Worm (Caenorhabditis elegans) whole organism, L4 larva: ENCODE results near the gene EEED8.12.

ENCODE experiments used
- D1046.2 ChIP-seq: fragments of 200-800 bp; sonication (Bioruptor generic); IDR thresholded peaks from 2 replicates; pipeline ENCODE4 v1.3.6; 2022; ENCODE audit warnings: missing genetic modification characterization, missing compliant biosample characterization
- F37D6.2 ChIP-seq: sonication (generic microtip); optimal IDR thresholded peaks from 2 replicates; lab custom pipeline; 2016; ENCODE audit warnings: mild to moderate bottlenecking, missing genetic modification characterization, missing compliant biosample characterization
- F44E2.7 ChIP-seq: fragments of 200-800 bp; sonication (Bioruptor generic); IDR thresholded peaks from 2 replicates; pipeline ENCODE4 v2.1.2; 2022; ENCODE audit warnings: missing genetic modification characterization, missing compliant biosample characterization
- T20F7.1 ChIP-seq: fragments of 200-800 bp; sonication (Bioruptor generic); optimal IDR thresholded peaks from 2 replicates; lab custom pipeline; 2018; ENCODE audit warnings: mild to moderate bottlenecking, missing genetic modification characterization, missing compliant biosample characterization
- ZK546.5 ChIP-seq, 2 experiments: sonication (generic microtip); optimal IDR thresholded peaks; 2 replicates each; lab custom pipeline; 2017; ENCODE audit warnings: missing biosample characterization in 2 of 2, missing genetic modification characterization in 2 of 2
- aha-1 ChIP-seq: fragments of 150-350 bp; peaks from one replicate; lab custom pipeline; 2014; ENCODE audit warnings: missing biosample characterization, missing genetic modification characterization
- aly-2 ChIP-seq: sonication (generic microtip); optimal IDR thresholded peaks from 2 replicates; lab custom pipeline; 2018; ENCODE audit warnings: missing biosample characterization, missing genetic modification characterization
- arid-1 ChIP-seq: fragments of 200-800 bp; sonication (Bioruptor generic); conservative IDR thresholded peaks from 2 replicates; pipeline ENCODE4 v1.3.6; 2022; ENCODE audit warnings: missing genetic modification reagents, missing genetic modification characterization, missing compliant biosample characterization
- ceh-62 ChIP-seq: sonication (generic microtip); optimal IDR thresholded peaks from 2 replicates; lab custom pipeline; 2017; ENCODE audit warnings: missing biosample characterization, missing genetic modification characterization
- ces-1 ChIP-seq: fragments of 150-350 bp; sonication (generic microtip); optimal IDR thresholded peaks from 4 replicates; lab custom pipeline; 2014; ENCODE audit warnings: missing biosample characterization, missing genetic modification reagents, missing genetic modification characterization
- daf-12 ChIP-seq: fragments of 150-350 bp; optimal IDR thresholded peaks from 2 replicates; lab custom pipeline; 2014; ENCODE audit warnings: missing biosample characterization, missing genetic modification reagents, missing genetic modification characterization
- dmd-6 ChIP-seq: fragments of 200-800 bp; sonication (Bioruptor generic); IDR thresholded peaks from 2 replicates; pipeline ENCODE4 v1.3.6; 2022; ENCODE audit warnings: missing genetic modification reagents, missing genetic modification characterization, missing compliant biosample characterization
- dmd-9 ChIP-seq: fragments of 200-800 bp; sonication (Bioruptor generic); IDR thresholded peaks from 2 replicates; pipeline ENCODE4 v1.3.6; 2022; ENCODE audit warnings: missing genetic modification reagents, missing genetic modification characterization, missing compliant biosample characterization
- dpl-1 ChIP-seq: fragments of 150-350 bp; optimal IDR thresholded peaks from 2 replicates; lab custom pipeline; 2014; ENCODE audit warnings: missing biosample characterization, missing genetic modification reagents, missing genetic modification characterization
- duxl-1 ChIP-seq: sonication (generic microtip); optimal IDR thresholded peaks from 2 replicates; lab custom pipeline; 2016; ENCODE audit warnings: mild to moderate bottlenecking, missing genetic modification characterization, moderate library complexity, missing compliant biosample characterization; ENCODE audit not compliant: poor library complexity
- egl-27 ChIP-seq: sonication (generic microtip); optimal IDR thresholded peaks from 3 replicates; lab custom pipeline; 2017; ENCODE audit warnings: missing biosample characterization, missing genetic modification reagents, missing genetic modification characterization
- egl-43 ChIP-seq: fragments of 200-800 bp; sonication (Bioruptor generic); IDR thresholded peaks from 2 replicates; pipeline ENCODE4 v1.3.6; 2022; ENCODE audit warnings: missing genetic modification reagents, missing genetic modification characterization, missing compliant biosample characterization
- fos-1 ChIP-seq: fragments of 150-350 bp; optimal IDR thresholded peaks from 2 replicates; lab custom pipeline; 2014; ENCODE audit warnings: missing biosample characterization, missing genetic modification characterization
- hlh-11 ChIP-seq: fragments of 200-800 bp; sonication (Bioruptor generic); optimal IDR thresholded peaks from 2 replicates; lab custom pipeline; 2018; ENCODE audit warnings: mild to moderate bottlenecking, missing genetic modification characterization, missing compliant biosample characterization
- jun-1 ChIP-seq: fragments of 150-350 bp; optimal IDR thresholded peaks from 2 replicates; lab custom pipeline; 2014; ENCODE audit warnings: missing biosample characterization, missing genetic modification reagents, missing genetic modification characterization
- madf-5 ChIP-seq, 2 experiments: fragments of 200-800 bp; sonication (Bioruptor generic); IDR thresholded peaks; 2 replicates each; pipeline ENCODE4 v1.3.6; 2022; ENCODE audit warnings: missing compliant biosample characterization in 2 of 2, missing genetic modification characterization in 2 of 2
- nhr-10 ChIP-seq: fragments of 150-350 bp; optimal IDR thresholded peaks from 2 replicates; lab custom pipeline; 2014; ENCODE audit warnings: missing biosample characterization, missing genetic modification characterization
- nhr-102 ChIP-seq: sonication (generic microtip); optimal IDR thresholded peaks from 2 replicates; lab custom pipeline; 2016; ENCODE audit warnings: mild to moderate bottlenecking, missing genetic modification characterization, moderate library complexity, missing compliant biosample characterization
- nhr-25 ChIP-seq: sonication (generic microtip); optimal IDR thresholded peaks from 2 replicates; lab custom pipeline; 2017; ENCODE audit warnings: missing genetic modification characterization, mild to moderate bottlenecking, missing compliant biosample characterization, antibody characterized with exemption, moderate library complexity, borderline replicate concordance; ENCODE audit not compliant: insufficient read depth
- nhr-28 ChIP-seq: fragments of 150-350 bp; optimal IDR thresholded peaks from 2 replicates; lab custom pipeline; 2014; ENCODE audit warnings: missing biosample characterization, missing genetic modification characterization
- nhr-41 ChIP-seq: fragments of 200-800 bp; sonication (Bioruptor generic); IDR thresholded peaks from 2 replicates; pipeline ENCODE4 v1.3.6; 2022; ENCODE audit warnings: missing genetic modification reagents, missing genetic modification characterization, missing compliant biosample characterization
- nhr-42 ChIP-seq: fragments of 200-800 bp; sonication (Bioruptor generic); IDR thresholded peaks from 2 replicates; pipeline ENCODE4 v1.3.6; 2022; ENCODE audit warnings: missing genetic modification characterization, missing compliant biosample characterization
- nhr-48 ChIP-seq: sonication (generic microtip); optimal IDR thresholded peaks from 2 replicates; lab custom pipeline; 2016; ENCODE audit warnings: mild to moderate bottlenecking, missing genetic modification characterization, missing compliant biosample characterization
- nhr-77 ChIP-seq: fragments of 150-350 bp; optimal IDR thresholded peaks from 2 replicates; lab custom pipeline; 2014; ENCODE audit warnings: missing biosample characterization, missing genetic modification characterization
- pha-4 ChIP-seq, 2 experiments: fragments of 150-350 bp in 1 of 2; fragments of 200-800 bp in 1 of 2; sonication (Bioruptor generic) in 1 of 2; IDR thresholded peaks in 1 of 2; optimal IDR thresholded peaks in 1 of 2; 2 replicates each; pipeline versions ENCODE4 v1.3.6 to Lab custom; 2014 to 2022; ENCODE audit warnings: missing genetic modification characterization in 2 of 2, missing genetic modification reagents in 2 of 2, missing biosample characterization in 1 of 2, missing compliant biosample characterization in 1 of 2
- php-3 ChIP-seq: fragments of 200-800 bp; sonication (Bioruptor generic); IDR thresholded peaks from 2 replicates; pipeline ENCODE4 v1.3.6; 2022; ENCODE audit warnings: missing genetic modification reagents, missing genetic modification characterization, missing compliant biosample characterization
- pqm-1 ChIP-seq: sonication (generic microtip); optimal IDR thresholded peaks from 2 replicates; lab custom pipeline; 2017; ENCODE audit warnings: missing biosample characterization, missing genetic modification characterization
- sdz-12 ChIP-seq: fragments of 200-800 bp; sonication (Bioruptor generic); optimal IDR thresholded peaks from 2 replicates; lab custom pipeline; 2018; ENCODE audit warnings: mild to moderate bottlenecking, missing genetic modification characterization, missing compliant biosample characterization
- snpc-1.2 ChIP-seq: fragments of 200-800 bp; sonication (Bioruptor generic); IDR thresholded peaks from 2 replicates; pipeline ENCODE4 v1.3.6; 2022; ENCODE audit warnings: missing genetic modification reagents, missing genetic modification characterization, missing compliant biosample characterization
- spr-1 ChIP-seq: sonication (generic microtip); optimal IDR thresholded peaks from 2 replicates; lab custom pipeline; 2016; ENCODE audit warnings: mild to moderate bottlenecking, missing genetic modification characterization, missing compliant biosample characterization
- unc-130 ChIP-seq: sonication (generic microtip); optimal IDR thresholded peaks from 2 replicates; lab custom pipeline; 2016; ENCODE audit warnings: missing genetic modification reagents, missing genetic modification characterization, missing compliant biosample characterization
- unc-39 ChIP-seq: sonication (generic microtip); optimal IDR thresholded peaks from 2 replicates; lab custom pipeline; 2017; ENCODE audit warnings: missing biosample characterization, missing genetic modification characterization
- vab-7 ChIP-seq: fragments of 200-800 bp; sonication (Bioruptor generic); IDR thresholded peaks from 2 replicates; pipeline ENCODE4 v1.3.6; 2022; ENCODE audit warnings: missing genetic modification reagents, missing genetic modification characterization, missing compliant biosample characterization
- zip-11 ChIP-seq: fragments of 200-800 bp; sonication (Bioruptor generic); IDR thresholded peaks from 2 replicates; pipeline ENCODE4 v1.3.6; 2022; ENCODE audit warnings: missing genetic modification characterization, missing compliant biosample characterization
- zip-2 ChIP-seq: fragments of 150-350 bp; optimal IDR thresholded peaks from 2 replicates; lab custom pipeline; 2014; ENCODE audit warnings: missing biosample characterization, missing genetic modification characterization
- ztf-7 ChIP-seq: fragments of 150-350 bp; optimal IDR thresholded peaks from 2 replicates; lab custom pipeline; 2014; ENCODE audit warnings: missing biosample characterization, missing genetic modification characterization

EEED8.12 gene

ce11 chrII:5389831-5390323 lies 18.9 kb downstream of the EEED8.12 start, which contains the start of gene ndx-6 (continued):
- TF ChIP-seq sdz-12 (GFP tag; lab: Kevin White, UChicago) (no peak), nhr-28 (tag; lab: Kevin White, UChicago) (peak; percentile 49), nhr-77 (tag; lab: Kevin White, UChicago) (peak; percentile 88), ztf-7 (tag; lab: Kevin White, UChicago) (peak; percentile 43), ZK546.5 (tag; optimal IDR thresholded peaks at IDR 0.05; lab: Kevin White, UChicago) (no peak), dpl-1 (GFP tag; lab: Kevin White, UChicago) (peak; percentile 99), D1046.2 (no peak), ceh-62 (no peak), egl-27 (tag; lab: Kevin White, UChicago) (no peak), hlh-11 (tag; lab: Kevin White, UChicago) (peak; percentile 72), aly-2 (no peak), nhr-10 (tag; lab: Kevin White, UChicago) (no peak), dmd-9 (GFP tag; lab: Robert Waterston, UW) (0 out of 2 replicates have a peak, but pooled peaks have one; percentile 42), egl-43 (GFP tag; lab: Robert Waterston, UW) (peak; percentile 24; the same call in 1 of the 2 replicates), pha-4 (GFP tag; IDR thresholded peaks at IDR 0.05; lab: Robert Waterston, UW) (no peak; the same call in 1 of the 2 replicates), pha-4 (tag; optimal IDR thresholded peaks at IDR 0.05; lab: Kevin White, UChicago) (peak; percentile 64), pqm-1 (tag; lab: Kevin White, UChicago) (no peak), madf-5 (GFP tag; IDR thresholded peaks at IDR 0.05; lab: Robert Waterston, UW) (no peak), php-3 (no peak), ces-1 (GFP tag; lab: Kevin White, UChicago) (no peak), nhr-25 (tag; lab: Kevin White, UChicago) (peak; percentile 76), fos-1 (tag; lab: Kevin White, UChicago) (no peak), duxl-1 (peak; percentile 51), nhr-42 (GFP tag; lab: Robert Waterston, UW) (0 out of 2 replicates have a peak, but pooled peaks have one; percentile 64), nhr-102 (tag; lab: Kevin White, UChicago) (peak; percentile 74), zip-11 (GFP tag; lab: Robert Waterston, UW) (no peak), nhr-41 (GFP tag; lab: Robert Waterston, UW) (no peak), unc-130 (GFP tag; lab: Kevin White, UChicago) (no peak), unc-39 (tag; lab: Kevin White, UChicago) (no peak), spr-1 (peak; percentile 66), jun-1 (tag; lab: Kevin White, UChicago) (peak; percentile 26), zip-2 (no peak), vab-7 (GFP tag; lab: Robert Waterston, UW) (no peak), arid-1 (GFP tag; lab: Robert Waterston, UW) (peak; percentile 62; the same call in 1 of the 2 replicates), dmd-6 (GFP tag; lab: Robert Waterston, UW) (peak; percentile 61), nhr-48 (tag; lab: Kevin White, UChicago) (peak; percentile 67), daf-12 (tag; lab: Kevin White, UChicago) (no peak), T20F7.1 (GFP tag; lab: Kevin White, UChicago) (peak; percentile 83), F37D6.2 (tag; lab: Kevin White, UChicago) (peak; percentile 31), F44E2.7 (no peak)

ce11 chrII:5388786-5389421 lies 19.9 kb downstream of the EEED8.12 start, which contains the start of gene rsp-4:
Gene rsp-4, minus strand, starts transcription at chrII:5388836.
- peak; percentile 94 for TF ChIP-seq aha-1
- TF ChIP-seq snpc-1.2 (GFP tag; lab: Robert Waterston, UW), result no peak
